Fruit fly (Drosophila melanogaster) whole organism: ENCODE data around the gene CG11986.

Experiments used
- CG8478 ChIP-seq: fragments of >200 bp; optimal IDR thresholded peaks from 2 replicates; lab custom pipeline; 2018; ENCODE audit warnings: inconsistent platforms
- usp ChIP-seq: fragments of >200 bp; optimal IDR thresholded peaks from 2 replicates; lab custom pipeline; 2017; ENCODE audit warnings: missing biosample characterization, missing genetic modification characterization, mixed read lengths

DNA sequence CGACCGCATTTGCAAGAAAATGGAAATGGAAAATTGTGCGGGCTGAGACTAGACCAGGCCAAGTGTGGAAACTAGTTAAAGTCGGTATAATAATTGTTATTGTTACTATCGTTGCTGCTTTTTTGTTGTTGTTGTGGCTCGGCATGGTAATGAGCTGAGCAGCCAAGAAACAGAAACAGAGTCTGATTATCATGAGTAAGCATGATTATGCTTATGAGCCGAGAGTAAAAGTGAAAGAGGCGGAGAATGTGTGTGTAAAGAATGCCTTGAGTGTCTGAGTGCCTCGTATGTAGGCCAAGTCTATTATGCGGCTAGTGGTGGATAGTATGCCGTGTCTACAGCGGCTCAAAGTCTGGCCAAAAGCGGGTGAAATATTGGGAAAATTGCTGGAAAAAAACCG is 44.5 kb upstream of the CG11986 start:
- TF ChIP-seq CG8478 (lab: Kevin White, UChicago) (no peak), usp (no peak)
